Worm (Caenorhabditis elegans) whole organism, L1 larva: ENCODE data around the gene ife-1.

ENCODE experiments used
- alr-1 ChIP-seq: fragments of 200-800 bp; sonication (Bioruptor generic); optimal IDR thresholded peaks from 2 replicates; lab custom pipeline; 2018; ENCODE audit warnings: borderline replicate concordance, mild to moderate bottlenecking, missing genetic modification characterization, missing compliant biosample characterization
- ceh-82 ChIP-seq, 3 experiments: fragments of 150-350 bp in 1 of 3; sonication (generic microtip) in 2 of 3; optimal IDR thresholded peaks; 2 replicates each; lab custom pipeline; 2014 to 2017; ENCODE audit warnings: missing biosample characterization in 3 of 3, missing genetic modification characterization in 3 of 3
- elt-3 ChIP-seq, 6 experiments: fragments of 150-350 bp in 1 of 6; sonication (generic microtip); optimal IDR thresholded peaks; 2 replicates each; lab custom pipeline; 2017 to 2018; ENCODE audit warnings: missing biosample characterization in 6 of 6, missing genetic modification characterization in 6 of 6, inconsistent platforms in 1 of 6
- fos-1 ChIP-seq: fragments of 150-350 bp; optimal IDR thresholded peaks from 2 replicates; lab custom pipeline; 2014; ENCODE audit warnings: missing biosample characterization, missing genetic modification characterization
- grh-1 ChIP-seq: fragments of 200-800 bp; sonication (Bioruptor generic); IDR thresholded peaks from 2 replicates; pipeline ENCODE4 v1.3.6; 2022; ENCODE audit warnings: missing genetic modification reagents, missing genetic modification characterization, missing compliant biosample characterization
- irx-1 ChIP-seq: sonication (generic microtip); optimal IDR thresholded peaks from 2 replicates; lab custom pipeline; 2016; ENCODE audit warnings: missing genetic modification characterization, missing compliant biosample characterization
- jun-1 ChIP-seq: fragments of 150-350 bp; optimal IDR thresholded peaks from 2 replicates; lab custom pipeline; 2014; ENCODE audit warnings: missing biosample characterization, missing genetic modification reagents, missing genetic modification characterization
- mdl-1 ChIP-seq, 2 experiments: fragments of 150-350 bp; optimal IDR thresholded peaks; 2 replicates each; lab custom pipeline; 2014 to 2017; ENCODE audit warnings: missing biosample characterization in 2 of 2, missing genetic modification characterization in 2 of 2, inconsistent platforms in 1 of 2
- nhr-11 ChIP-seq: fragments of 150-350 bp; optimal IDR thresholded peaks from 2 replicates; lab custom pipeline; 2014; ENCODE audit warnings: missing biosample characterization, missing genetic modification characterization
- nhr-12 ChIP-seq: sonication (generic microtip); optimal IDR thresholded peaks from 2 replicates; lab custom pipeline; 2017; ENCODE audit warnings: missing biosample characterization, missing genetic modification characterization
- tbx-2 ChIP-seq: sonication (generic microtip); optimal IDR thresholded peaks from 2 replicates; lab custom pipeline; 2016; ENCODE audit warnings: missing genetic modification characterization, missing compliant biosample characterization
- unc-30 ChIP-seq: sonication (generic microtip); optimal IDR thresholded peaks from 2 replicates; lab custom pipeline; 2017; ENCODE audit warnings: missing biosample characterization, missing genetic modification characterization

- TF ChIP-seq alr-1 (tag; lab: Kevin White, UChicago) (no peak), elt-3 (tag; optimal IDR thresholded peaks at IDR 0.05; lab: Kevin White, UChicago) (no peak), grh-1 (GFP tag; lab: Robert Waterston, UW) (no peak), fos-1 (tag; lab: Kevin White, UChicago) (no peak), jun-1 (tag; lab: Kevin White, UChicago) (no peak), ceh-82 (tag; optimal IDR thresholded peaks at IDR 0.05; lab: Kevin White, UChicago) (no peak), irx-1 (tag; lab: Kevin White, UChicago) (no peak), tbx-2 (tag; lab: Kevin White, UChicago) (no peak), nhr-12 (tag; lab: Kevin White, UChicago) (no peak), mdl-1 (tag; optimal IDR thresholded peaks at IDR 0.05; lab: Kevin White, UChicago) (no peak), unc-30 (tag; lab: Kevin White, UChicago) (no peak), nhr-11 (tag; lab: Kevin White, UChicago) (no peak)
These were observed 37.7 kb downstream of the ife-1 start for ce11 chrIII:13380881-13381280.
